Fruit fly (Drosophila melanogaster): ENCODE results near the gene CG12991.

Gene CG12991

DNA sequence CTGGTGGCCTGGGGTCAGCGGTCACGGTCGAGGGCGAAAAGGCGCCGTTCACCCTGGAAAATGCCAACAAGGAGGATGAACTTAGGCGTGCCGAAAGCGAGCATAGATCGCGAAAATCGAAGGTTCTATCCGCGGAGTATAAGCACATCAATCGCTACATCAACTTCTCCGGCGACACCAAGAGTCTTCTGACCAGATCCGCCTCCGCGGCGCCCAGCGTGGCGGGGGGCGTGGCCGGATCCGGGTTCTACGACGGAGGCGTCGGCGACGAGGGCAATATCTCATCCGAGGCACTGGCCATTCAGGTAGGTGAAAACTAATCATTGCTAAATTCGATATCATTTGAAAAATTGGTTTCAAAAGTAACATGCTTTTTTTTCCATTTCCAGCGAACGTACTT is 18.0 kb downstream of the CG12991 start:
- TF ChIP-seq usp (GFP tag; optimal IDR thresholded peaks at IDR 0.05) (no peak), dsf (GFP tag; optimal IDR thresholded peaks at IDR 0.05; ENCODE audit: borderline replicate concordance) (no peak), Dfd (GFP tag; optimal IDR thresholded peaks at IDR 0.05) (peak; percentile 94), tai (GFP tag; optimal IDR thresholded peaks at IDR 0.05) (no peak)

DNA sequence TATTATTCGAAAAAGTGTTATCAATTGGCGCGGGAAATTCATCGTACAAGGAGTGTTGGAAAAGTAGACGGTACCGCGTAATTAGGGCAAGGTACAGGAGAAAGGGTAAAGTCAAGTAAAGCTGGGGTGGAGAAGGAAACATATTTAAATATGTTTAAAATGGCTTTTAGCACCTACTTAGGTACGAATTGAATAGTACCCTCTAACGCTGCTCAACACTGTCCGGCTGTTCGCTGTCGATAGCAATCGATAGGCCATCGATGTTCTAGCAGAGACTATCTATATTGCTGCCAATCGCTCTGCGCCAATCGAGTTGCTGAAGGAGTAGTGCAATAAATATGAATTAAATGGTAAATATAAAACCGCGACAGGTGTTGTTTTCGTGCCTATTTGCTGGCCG is 19.7 kb downstream of the CG12991 start, which contains the start of gene X11L:
X11L (plus strand) TSS at position 279 of the 400 bp plus-strand sequence.
- TF ChIP-seq Mio (GFP tag; optimal IDR thresholded peaks at IDR 0.05) = no peak
- peak; percentile 82 for TF ChIP-seq fru (GFP tag; optimal IDR thresholded peaks at IDR 0.05)
- TF ChIP-seq sv (GFP tag; optimal IDR thresholded peaks at IDR 0.05) = peak; percentile 59
- no peak for TF ChIP-seq lola (GFP tag; optimal IDR thresholded peaks at IDR 0.05)
- TF ChIP-seq Myc (optimal IDR thresholded peaks at IDR 0.05) = peak; percentile 54
- TF ChIP-seq br (GFP tag; optimal IDR thresholded peaks at IDR 0.05) = peak; percentile 82
- TF ChIP-seq CG32264 (GFP tag; optimal IDR thresholded peaks at IDR 0.05) = peak; percentile 21
- peak; percentile 63 for TF ChIP-seq HLH106 (tag; optimal IDR thresholded peaks at IDR 0.05)
- peak; percentile 72 for TF ChIP-seq psq (GFP tag; optimal IDR thresholded peaks at IDR 0.05)
- peak; percentile 31 for TF ChIP-seq GATAd (GFP tag; optimal IDR thresholded peaks at IDR 0.05)
- TF ChIP-seq tai (GFP tag; optimal IDR thresholded peaks at IDR 0.05) = no peak
- TF ChIP-seq h (GFP tag; optimal IDR thresholded peaks at IDR 0.05) = peak; percentile 89
- peak in 1 of 2 experiments; percentile 87 for TF ChIP-seq foxo (GFP tag; optimal IDR thresholded peaks at IDR 0.05)
- peak; percentile 87 for TF ChIP-seq Jra (GFP tag; optimal IDR thresholded peaks at IDR 0.05)
- TF ChIP-seq CG9705 (GFP tag; optimal IDR thresholded peaks at IDR 0.05) = peak; percentile 25
- TF ChIP-seq dl (GFP tag; optimal IDR thresholded peaks at IDR 0.05; ENCODE audit: insufficient read depth in 1 of 2, partially characterized antibody in 2 of 2) = no peak
- TF ChIP-seq rgr (GFP tag; optimal IDR thresholded peaks at IDR 0.05) = peak; percentile 85
- no peak for TF ChIP-seq Rel (GFP tag; optimal IDR thresholded peaks at IDR 0.05)
- peak; percentile 32 for TF ChIP-seq Rel (tag; optimal IDR thresholded peaks at IDR 0.05)
- TF ChIP-seq Dfd (GFP tag; optimal IDR thresholded peaks at IDR 0.05) = no peak
- TF ChIP-seq dsf (GFP tag; optimal IDR thresholded peaks at IDR 0.05; ENCODE audit: borderline replicate concordance) = peak; percentile 52
- TF ChIP-seq usp (GFP tag; optimal IDR thresholded peaks at IDR 0.05) = no peak
- TF ChIP-seq Dif (GFP tag; optimal IDR thresholded peaks at IDR 0.05; ENCODE audit: partially characterized antibody) = no peak
- TF ChIP-seq ey (GFP tag; optimal IDR thresholded peaks at IDR 0.05) = peak; percentile 86
- peak; percentile 91 for TF ChIP-seq Hnf4 (GFP tag; optimal IDR thresholded peaks at IDR 0.05)
- TF ChIP-seq CrebA (GFP tag; optimal IDR thresholded peaks at IDR 0.05; ENCODE audit: borderline replicate concordance) = no peak
- TF ChIP-seq N (GFP tag; optimal IDR thresholded peaks at IDR 0.05) = no peak
- peak; percentile 39 for TF ChIP-seq sage (GFP tag; optimal IDR thresholded peaks at IDR 0.05)
- TF ChIP-seq dmrt93B (GFP tag; optimal IDR thresholded peaks at IDR 0.05) = no peak
- no peak for TF ChIP-seq jim (GFP tag; optimal IDR thresholded peaks at IDR 0.05)
- TF ChIP-seq Hr83 (GFP tag; optimal IDR thresholded peaks at IDR 0.05; ENCODE audit: poor library complexity, severe bottlenecking) = peak; percentile 82
- TF ChIP-seq Sp1 (GFP tag; optimal IDR thresholded peaks at IDR 0.05) = peak; percentile 56
- TF ChIP-seq brk (GFP tag; optimal IDR thresholded peaks at IDR 0.05) = peak; percentile 59
- TF ChIP-seq Hr78 (GFP tag; optimal IDR thresholded peaks at IDR 0.05) = no peak
- TF ChIP-seq woc (GFP tag; optimal IDR thresholded peaks at IDR 0.05) = peak; percentile 70
- TF ChIP-seq OdsH (GFP tag; optimal IDR thresholded peaks at IDR 0.05) = peak; percentile 83

DNA sequence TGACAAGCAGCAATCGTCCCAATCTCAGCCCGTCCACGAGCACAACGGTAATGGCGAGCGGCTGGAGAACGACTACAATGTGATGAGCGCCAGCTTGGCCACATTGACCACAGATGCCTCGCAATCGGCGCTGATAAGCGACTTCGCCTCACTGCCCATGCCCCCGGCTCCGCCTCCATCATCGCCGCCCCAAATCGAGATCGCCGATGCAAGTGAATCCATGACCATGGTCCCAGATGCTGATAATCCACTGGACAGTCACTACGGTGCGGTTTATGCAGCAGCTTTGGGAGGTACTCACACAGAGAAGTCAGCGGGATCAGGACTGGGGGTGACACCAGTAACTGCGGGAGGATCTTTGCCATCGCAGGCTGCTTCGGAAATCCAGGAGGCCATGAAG is 22.8 kb downstream of the CG12991 start:
- TF ChIP-seq Hnf4 (GFP tag; optimal IDR thresholded peaks at IDR 0.05) = no peak

DNA sequence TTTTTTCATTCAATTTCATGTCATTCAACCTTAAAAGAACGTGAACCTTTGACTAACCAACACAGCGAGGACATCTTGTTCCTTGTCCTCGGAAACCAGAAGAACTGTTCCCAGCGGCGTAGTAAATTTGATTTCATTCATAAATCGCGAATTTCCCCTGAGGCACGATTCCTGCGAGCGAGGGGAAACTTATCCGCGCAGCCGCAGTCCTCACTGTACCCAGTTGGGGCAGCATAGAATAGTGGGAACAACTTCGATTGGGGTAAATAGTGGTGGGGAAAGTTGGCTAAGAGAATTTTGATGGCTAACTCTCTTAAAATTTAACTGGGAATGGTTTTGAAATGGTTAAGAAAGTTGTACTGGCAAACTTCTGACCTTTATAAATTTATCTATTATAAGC is 31.8 kb downstream of the CG12991 start:
- no peak for TF ChIP-seq Myc (optimal IDR thresholded peaks at IDR 0.05)
- no peak for TF ChIP-seq GATAd (GFP tag; optimal IDR thresholded peaks at IDR 0.05)
- no peak for TF ChIP-seq Dif (GFP tag; optimal IDR thresholded peaks at IDR 0.05; ENCODE audit: partially characterized antibody)
- TF ChIP-seq dl (GFP tag; optimal IDR thresholded peaks at IDR 0.05; ENCODE audit: insufficient read depth in 1 of 2, partially characterized antibody in 2 of 2) = no peak
- TF ChIP-seq fru (GFP tag; optimal IDR thresholded peaks at IDR 0.05) = no peak
- no peak for TF ChIP-seq Dfd (GFP tag; optimal IDR thresholded peaks at IDR 0.05)
- no peak for TF ChIP-seq usp (GFP tag; optimal IDR thresholded peaks at IDR 0.05)
- no peak for TF ChIP-seq HLH106 (tag; optimal IDR thresholded peaks at IDR 0.05)

All from whole organism, wandering third instar larva.